Worm (Caenorhabditis elegans) whole organism, L3 larva: ENCODE measurements around the gene lin-23.

ENCODE experiments used
- ZK546.5 ChIP-seq: sonication (generic microtip); optimal IDR thresholded peaks from 2 replicates; lab custom pipeline; 2017; ENCODE audit warnings: missing biosample characterization, missing genetic modification characterization
- aly-2 ChIP-seq: fragments of 150-350 bp; optimal IDR thresholded peaks from 2 replicates; lab custom pipeline; 2014; ENCODE audit warnings: missing biosample characterization, missing genetic modification characterization
- ama-1 ChIP-seq: fragments of 150-350 bp; optimal IDR thresholded peaks from 2 replicates; lab custom pipeline; 2018
- ceh-16 ChIP-seq: sonication (generic microtip); optimal IDR thresholded peaks from 2 replicates; lab custom pipeline; 2017; ENCODE audit warnings: missing biosample characterization, missing genetic modification characterization
- ceh-82 ChIP-seq: fragments of 150-350 bp; optimal IDR thresholded peaks from 2 replicates; lab custom pipeline; 2014; ENCODE audit warnings: missing biosample characterization, missing genetic modification characterization
- egl-27 ChIP-seq: sonication (generic microtip); optimal IDR thresholded peaks from 4 replicates; lab custom pipeline; 2017; ENCODE audit warnings: missing biosample characterization, missing genetic modification reagents, missing genetic modification characterization
- egl-5 ChIP-seq: fragments of 150-350 bp; optimal IDR thresholded peaks from 2 replicates; lab custom pipeline; 2017; ENCODE audit warnings: missing biosample characterization, missing genetic modification reagents, missing genetic modification characterization, inconsistent platforms
- elt-2 ChIP-seq: sonication (generic microtip); optimal IDR thresholded peaks from 2 replicates; lab custom pipeline; 2016; ENCODE audit warnings: missing genetic modification reagents, mild to moderate bottlenecking, missing genetic modification characterization, missing compliant biosample characterization
- elt-3 ChIP-seq, 3 experiments: fragments of 150-350 bp in 1 of 3; sonication (generic microtip) in 2 of 3; optimal IDR thresholded peaks; 2 replicates in 2 of 3; 4 replicates in 1 of 3; lab custom pipeline; 2014 to 2017; ENCODE audit warnings: missing biosample characterization in 3 of 3, missing genetic modification characterization in 3 of 3
- eor-1 ChIP-seq, 2 experiments: fragments of 150-350 bp; optimal IDR thresholded peaks; 2 replicates each; lab custom pipeline; 2014 to 2018; ENCODE audit warnings: missing biosample characterization in 2 of 2, missing genetic modification characterization in 2 of 2
- fos-1 ChIP-seq: fragments of 150-350 bp; optimal IDR thresholded peaks from 2 replicates; lab custom pipeline; 2014; ENCODE audit warnings: missing biosample characterization, missing genetic modification characterization
- hmg-11 ChIP-seq: sonication (generic microtip); optimal IDR thresholded peaks from 2 replicates; lab custom pipeline; 2016; ENCODE audit warnings: missing genetic modification characterization, missing compliant biosample characterization
- jun-1 ChIP-seq: fragments of 150-350 bp; optimal IDR thresholded peaks from 2 replicates; lab custom pipeline; 2014; ENCODE audit warnings: missing biosample characterization, missing genetic modification reagents, missing genetic modification characterization
- lin-15B ChIP-seq: fragments of 150-350 bp; optimal IDR thresholded peaks from 2 replicates; lab custom pipeline; 2014; ENCODE audit warnings: missing biosample characterization, missing genetic modification characterization
- lin-39 ChIP-seq: fragments of 150-350 bp; optimal IDR thresholded peaks from 2 replicates; lab custom pipeline; 2018; ENCODE audit warnings: missing biosample characterization, missing genetic modification reagents, missing genetic modification characterization
- lsy-12 ChIP-seq: sonication (generic microtip); optimal IDR thresholded peaks from 2 replicates; lab custom pipeline; 2016; ENCODE audit warnings: mild to moderate bottlenecking, missing genetic modification characterization, missing compliant biosample characterization
- nfya-1 ChIP-seq: sonication (generic microtip); optimal IDR thresholded peaks from 2 replicates; lab custom pipeline; 2017; ENCODE audit warnings: missing genetic modification characterization, mild to moderate bottlenecking, missing compliant biosample characterization, antibody characterized with exemption, moderate library complexity; ENCODE audit not compliant: insufficient read depth
- nhr-23 ChIP-seq: fragments of 150-350 bp; optimal IDR thresholded peaks from 2 replicates; lab custom pipeline; 2014; ENCODE audit warnings: missing biosample characterization, missing genetic modification reagents, missing genetic modification characterization
- nhr-25 ChIP-seq: sonication (generic microtip); optimal IDR thresholded peaks from 2 replicates; lab custom pipeline; 2017; ENCODE audit warnings: missing biosample characterization, missing genetic modification characterization
- nhr-43 ChIP-seq: sonication (generic microtip); optimal IDR thresholded peaks from 2 replicates; lab custom pipeline; 2016; ENCODE audit warnings: mild to moderate bottlenecking, missing genetic modification characterization, missing compliant biosample characterization; ENCODE audit not compliant: poor library complexity, severe bottlenecking
- nhr-67 ChIP-seq: fragments of 150-350 bp; optimal IDR thresholded peaks from 2 replicates; lab custom pipeline; 2014; ENCODE audit warnings: missing biosample characterization, missing genetic modification characterization
- pha-4 ChIP-seq: fragments of 150-350 bp; optimal IDR thresholded peaks from 2 replicates; lab custom pipeline; 2014; ENCODE audit warnings: missing biosample characterization, missing genetic modification reagents, missing genetic modification characterization
- pqm-1 ChIP-seq: fragments of 150-350 bp; optimal IDR thresholded peaks from 2 replicates; lab custom pipeline; 2017; ENCODE audit warnings: missing biosample characterization, missing genetic modification characterization, inconsistent platforms
- sea-2 ChIP-seq: fragments of 150-350 bp; sonication (generic microtip); optimal IDR thresholded peaks from 4 replicates; lab custom pipeline; 2014; ENCODE audit warnings: missing biosample characterization, missing genetic modification reagents, missing genetic modification characterization
- skn-1 ChIP-seq: fragments of 150-350 bp; optimal IDR thresholded peaks from 2 replicates; lab custom pipeline; 2014; ENCODE audit warnings: missing biosample characterization, missing genetic modification characterization
- snpc-4 ChIP-seq: fragments of 150-350 bp; optimal IDR thresholded peaks from 2 replicates; lab custom pipeline; 2014; ENCODE audit warnings: missing biosample characterization, missing genetic modification characterization
- unc-62 ChIP-seq: fragments of 150-350 bp; sonication (generic microtip); optimal IDR thresholded peaks from 4 replicates; lab custom pipeline; 2014; ENCODE audit warnings: missing biosample characterization, missing genetic modification reagents, missing genetic modification characterization
- zag-1 ChIP-seq: fragments of 150-350 bp; optimal IDR thresholded peaks from 2 replicates; lab custom pipeline; 2014; ENCODE audit warnings: missing biosample characterization, missing genetic modification characterization
- ztf-11 ChIP-seq: fragments of 150-350 bp; optimal IDR thresholded peaks from 2 replicates; lab custom pipeline; 2014; ENCODE audit warnings: missing biosample characterization, missing genetic modification characterization
- ztf-4 ChIP-seq: fragments of 150-350 bp; optimal IDR thresholded peaks from 2 replicates; lab custom pipeline; 2014; ENCODE audit warnings: missing biosample characterization, missing genetic modification characterization

lin-23 gene

DNA sequence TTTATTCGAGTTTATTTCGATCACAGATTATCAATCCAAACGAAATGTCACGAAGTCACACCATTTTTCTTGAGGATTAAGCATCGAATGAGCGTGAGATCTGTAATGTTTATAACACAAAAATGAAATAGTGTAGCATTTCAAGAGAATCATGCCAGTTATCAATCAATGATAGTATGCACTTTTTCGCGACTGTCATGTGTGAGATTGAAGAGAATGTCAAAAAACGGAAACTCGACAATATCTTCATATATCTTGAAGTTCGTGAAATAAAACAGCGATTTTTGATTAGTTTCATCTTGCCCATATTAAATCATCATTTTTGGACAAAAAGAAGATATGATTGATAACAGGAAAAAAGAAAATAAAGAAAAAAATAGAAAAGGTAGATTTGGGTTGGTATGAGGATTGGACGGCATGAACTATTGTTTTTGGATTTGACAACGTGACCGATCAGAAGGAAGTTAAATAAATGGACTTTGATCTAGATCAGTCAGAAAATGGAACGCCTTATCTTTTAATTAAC is 8.0 kb downstream of the lin-23 start:
- TF ChIP-seq ztf-11 (tag; lab: Kevin White, UChicago): no peak
- no peak for TF ChIP-seq eor-1 (tag; optimal IDR thresholded peaks at IDR 0.05; lab: Kevin White, UChicago)
- TF ChIP-seq nhr-23 (tag; lab: Kevin White, UChicago): peak; percentile 44
- TF ChIP-seq jun-1 (tag; lab: Kevin White, UChicago): no peak
- TF ChIP-seq sea-2 (GFP tag; lab: Kevin White, UChicago): no peak
- peak; percentile 2 for TF ChIP-seq nhr-25 (tag; lab: Kevin White, UChicago)
- TF ChIP-seq elt-2: no peak
- peak; percentile 42 for TF ChIP-seq nhr-43 (tag; lab: Kevin White, UChicago)
- TF ChIP-seq nhr-67 (tag; lab: Kevin White, UChicago): no peak

DNA sequence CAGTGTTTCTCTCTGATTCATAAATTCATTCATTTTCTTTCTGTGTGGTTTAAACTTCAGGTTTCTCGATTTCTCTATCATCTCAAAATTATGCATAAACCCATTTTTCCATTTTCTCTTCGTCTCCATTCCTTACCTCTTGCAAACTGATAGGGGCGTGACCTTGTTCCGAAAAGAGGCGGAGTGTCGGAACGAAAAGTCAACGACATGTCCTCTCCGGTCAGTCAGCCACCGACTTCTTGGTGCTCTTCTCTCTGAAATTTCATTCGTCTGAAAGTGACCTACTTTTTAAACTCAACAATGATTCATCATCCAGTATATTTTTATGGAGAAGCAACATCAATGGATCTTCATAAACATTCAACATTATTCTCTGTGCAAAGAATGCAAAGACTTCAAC is 9.8 kb downstream of the lin-23 start, which contains the start of gene F58F12.12:
Gene F58F12.12, plus strand, starts transcription at position 301 of the 400 bp plus-strand sequence.
- TF ChIP-seq aly-2 (tag; lab: Kevin White, UChicago): no peak
- no peak for TF ChIP-seq ZK546.5
- TF ChIP-seq ceh-16 (tag; lab: Kevin White, UChicago): no peak
- no peak for TF ChIP-seq eor-1 (tag; optimal IDR thresholded peaks at IDR 0.05; lab: Kevin White, UChicago)
- TF ChIP-seq, all 47 proteins: peak for 0

DNA sequence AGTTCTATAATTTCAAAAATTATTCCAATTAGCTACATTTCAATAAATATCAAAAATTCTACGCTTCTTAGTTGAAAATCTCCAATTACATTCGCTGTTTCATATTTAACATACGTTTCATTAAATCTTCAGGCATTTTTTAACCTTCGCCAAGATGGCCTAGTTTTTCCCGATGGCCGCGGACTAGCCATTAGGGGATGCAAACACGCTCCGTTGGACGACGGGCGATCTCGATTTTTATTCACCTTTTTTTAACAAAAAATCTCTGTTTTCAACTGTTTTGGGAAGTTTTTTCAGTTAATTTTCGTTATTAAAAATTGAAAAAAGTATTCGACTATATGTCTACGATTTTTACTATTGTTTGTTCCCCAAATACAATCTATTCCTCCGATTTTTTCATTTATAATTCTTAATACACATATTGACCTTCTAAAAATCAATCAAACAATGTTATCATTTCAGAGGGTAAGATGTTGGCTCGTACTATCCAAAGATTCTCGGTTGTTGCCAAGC is 12.1 kb downstream of the lin-23 start, which contains the start of gene F58F12.1:
Gene F58F12.1, plus strand, starts transcription at position 463 of the 513 bp plus-strand sequence.
- TF ChIP-seq nfya-1 (tag; lab: Kevin White, UChicago) (peak; percentile 72), lin-39 (tag; lab: Kevin White, UChicago) (peak; percentile 11), snpc-4 (tag; lab: Kevin White, UChicago) (peak; percentile 87), nhr-43 (tag; lab: Kevin White, UChicago) (peak; percentile 70), egl-5 (peak; percentile 46), ztf-4 (tag; lab: Kevin White, UChicago) (no peak), ceh-82 (tag; lab: Kevin White, UChicago) (no peak), nhr-23 (tag; lab: Kevin White, UChicago) (peak; percentile 56), pha-4 (tag; lab: Kevin White, UChicago) (peak; percentile 80), lsy-12 (tag; lab: Kevin White, UChicago) (no peak), hmg-11 (peak; percentile 56), pqm-1 (tag; lab: Kevin White, UChicago) (peak; percentile 8), lin-15B (peak; percentile 94), nhr-25 (tag; lab: Kevin White, UChicago) (peak; percentile 57), elt-2 (peak; percentile 20)
- TF ChIP-seq, all 47 proteins: peak for 12

ce11 chrII:6386467-6386866 is 15.4 kb downstream of the lin-23 start, which contains the start of gene F58F12.4:
Gene F58F12.4 (plus strand): TSS chrII:6386767.
- TF ChIP-seq skn-1 (tag; lab: Kevin White, UChicago): no peak
- TF ChIP-seq egl-5: no peak
- TF ChIP-seq lsy-12 (tag; lab: Kevin White, UChicago): no peak
- TF ChIP-seq fos-1: no peak
- no peak for TF ChIP-seq nfya-1 (tag; lab: Kevin White, UChicago)
- TF ChIP-seq unc-62 (GFP tag; lab: Kevin White, UChicago): no peak
- no peak for TF ChIP-seq egl-27 (tag; lab: Kevin White, UChicago)
- no peak for TF ChIP-seq nhr-23 (tag; lab: Kevin White, UChicago)
- TF ChIP-seq pha-4 (tag; lab: Kevin White, UChicago): no peak
- no peak for TF ChIP-seq elt-3 (tag; optimal IDR thresholded peaks at IDR 0.05; lab: Kevin White, UChicago)
- TF ChIP-seq ama-1 (lab: Kevin White, UChicago): no peak

DNA sequence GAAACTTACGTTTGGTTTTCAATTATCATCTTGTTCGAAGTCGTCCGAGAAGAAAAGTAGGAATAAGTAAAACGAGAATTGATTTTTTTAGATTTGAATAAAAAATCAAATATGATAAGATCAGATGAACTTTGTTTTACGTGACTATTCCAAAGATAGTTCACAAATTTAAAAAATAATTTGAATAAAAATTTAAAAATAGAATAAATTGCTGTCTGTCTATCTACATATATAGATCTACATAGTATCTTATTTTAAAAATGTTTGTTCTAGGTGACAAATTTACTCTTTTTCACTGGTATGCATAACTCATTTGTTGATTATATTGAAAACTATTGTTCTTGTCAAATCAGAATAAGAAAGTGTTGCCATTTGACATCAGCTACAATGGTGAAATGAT is 16.8 kb downstream of the lin-23 start, which contains the start of gene F58F12.2:
Gene F58F12.2, minus strand, starts transcription at position 101 of the 400 bp plus-strand sequence.
- TF ChIP-seq elt-3 (tag; optimal IDR thresholded peaks at IDR 0.05; lab: Kevin White, UChicago): no peak
- TF ChIP-seq jun-1 (tag; lab: Kevin White, UChicago): no peak
- TF ChIP-seq pqm-1 (tag; lab: Kevin White, UChicago): no peak
- TF ChIP-seq zag-1: no peak
- no peak for TF ChIP-seq hmg-11
